Fruit fly (Drosophila melanogaster): Measurements from ENCODE around the gene CG32270.

Gene CG32270

dm6 chr3L:3222643-3223389 is 14.0 kb upstream of the CG32270 start, which contains the start of the genes RpL28 and eIF1 (continued):
- TF ChIP-seq Fer3 (tag; optimal IDR thresholded peaks at IDR 0.05): peak; percentile 90
- TF ChIP-seq maf-S (GFP tag; optimal IDR thresholded peaks at IDR 0.05): peak; percentile 87
- peak; percentile 51 for TF ChIP-seq nerfin-2 (GFP tag; IDR thresholded peaks at IDR 0.05; ENCODE audit: partially characterized antibody)
- TF ChIP-seq CTCF (GFP tag; optimal IDR thresholded peaks at IDR 0.05): peak; percentile 67
- peak; percentile 86 for TF ChIP-seq gce (GFP tag; IDR thresholded peaks at IDR 0.05)
- 0 out of 2 replicates have a peak, but pooled peaks have one; percentile 41 for TF ChIP-seq aop (GFP tag; IDR thresholded peaks at IDR 0.05)
- no peak for TF ChIP-seq Dip2 (GFP tag; IDR thresholded peaks at IDR 0.05)
- TF ChIP-seq Six4 (GFP tag; optimal IDR thresholded peaks at IDR 0.05): peak; percentile 90
- TF ChIP-seq CG2116 (GFP tag; optimal IDR thresholded peaks at IDR 0.05): peak; percentile 100
- TF ChIP-seq crp (GFP tag; optimal IDR thresholded peaks at IDR 0.05): peak in 1 of 2 experiments; percentile 64
- no peak for TF ChIP-seq sc (optimal IDR thresholded peaks at IDR 0.05)
- peak; percentile 92 for TF ChIP-seq sc (GFP tag; optimal IDR thresholded peaks at IDR 0.05)
- peak; percentile 93 for TF ChIP-seq CG18599 (GFP tag; optimal IDR thresholded peaks at IDR 0.05)
- TF ChIP-seq CG1603 (tag; optimal IDR thresholded peaks at IDR 0.05): peak; percentile 91
- TF ChIP-seq CG15514 (GFP tag; optimal IDR thresholded peaks at IDR 0.05): peak; percentile 92
- peak; percentile 90 for TF ChIP-seq Fer1 (GFP tag; optimal IDR thresholded peaks at IDR 0.05)
- TF ChIP-seq CG17829 (tag; optimal IDR thresholded peaks at IDR 0.05): peak; percentile 85
- no peak for TF ChIP-seq eve (GFP tag; optimal IDR thresholded peaks at IDR 0.05)
- peak; percentile 89 for TF ChIP-seq fd64A (GFP tag; optimal IDR thresholded peaks at IDR 0.05)
- TF ChIP-seq slou (GFP tag; optimal IDR thresholded peaks at IDR 0.05): peak; percentile 91
- TF ChIP-seq pnt (GFP tag; optimal IDR thresholded peaks at IDR 0.05): peak; percentile 49
- TF ChIP-seq lbe (GFP tag; optimal IDR thresholded peaks at IDR 0.05): peak; percentile 86
- TF ChIP-seq CG18262 (tag; optimal IDR thresholded peaks at IDR 0.05): peak; percentile 83
- TF ChIP-seq ranshi (GFP tag; IDR thresholded peaks at IDR 0.05): peak; percentile 87
- peak; percentile 73 for TF ChIP-seq CG7928 (GFP tag; optimal IDR thresholded peaks at IDR 0.05)
- no peak for TF ChIP-seq jing (GFP tag; optimal IDR thresholded peaks at IDR 0.05)
- TF ChIP-seq CG11247 (GFP tag; IDR thresholded peaks at IDR 0.05): peak; percentile 87
- TF ChIP-seq Aef1 (GFP tag; IDR thresholded peaks at IDR 0.05): peak; percentile 79
- TF ChIP-seq CG17359 (tag; optimal IDR thresholded peaks at IDR 0.05): peak; percentile 86
- peak; percentile 74; the same call in 1 of the 3 replicates for TF ChIP-seq hb (GFP tag; IDR thresholded peaks at IDR 0.05; ENCODE audit: partially characterized antibody)
- peak; percentile 92 for TF ChIP-seq CG12071 (GFP tag; optimal IDR thresholded peaks at IDR 0.05)
- peak; percentile 98 for TF ChIP-seq NfI (GFP tag; optimal IDR thresholded peaks at IDR 0.05)
- TF ChIP-seq CG5953 (GFP tag; IDR thresholded peaks at IDR 0.05): peak; percentile 80
- peak; percentile 93 for TF ChIP-seq Xbp1 (GFP tag; optimal IDR thresholded peaks at IDR 0.05)
- peak; percentile 89 for TF ChIP-seq CG13624 (GFP tag; optimal IDR thresholded peaks at IDR 0.05)
- peak; percentile 99 for TF ChIP-seq HLHmδ (GFP tag; optimal IDR thresholded peaks at IDR 0.05)
- peak; percentile 92 for TF ChIP-seq Vsx1 (GFP tag; optimal IDR thresholded peaks at IDR 0.05)
- TF ChIP-seq CG10543 (GFP tag; optimal IDR thresholded peaks at IDR 0.05): peak; percentile 96
- TF ChIP-seq pb (GFP tag; optimal IDR thresholded peaks at IDR 0.05): peak; percentile 88
- TF ChIP-seq dati (GFP tag; IDR thresholded peaks at IDR 0.05): peak; percentile 86
- no peak for TF ChIP-seq br (optimal IDR thresholded peaks at IDR 0.05)
- peak; percentile 85 for TF ChIP-seq pzg (GFP tag; optimal IDR thresholded peaks at IDR 0.05)
- TF ChIP-seq otp (GFP tag; IDR thresholded peaks at IDR 0.05): peak; percentile 94
- TF ChIP-seq CG2678 (tag; optimal IDR thresholded peaks at IDR 0.05): peak; percentile 83
- TF ChIP-seq cwo (GFP tag; optimal IDR thresholded peaks at IDR 0.05): peak; percentile 69
- TF ChIP-seq CG6791 (GFP tag; IDR thresholded peaks at IDR 0.05; ENCODE audit: partially characterized antibody): peak; percentile 70; the same call in 2 of the 3 replicates
- peak; percentile 60 for TF ChIP-seq Dp (GFP tag; optimal IDR thresholded peaks at IDR 0.05)
- peak; percentile 65 for TF ChIP-seq CG10147 (GFP tag; optimal IDR thresholded peaks at IDR 0.05)
- peak; percentile 18 for TF ChIP-seq Tbp (GFP tag; optimal IDR thresholded peaks at IDR 0.05)
